Fruit fly (Drosophila melanogaster): ENCODE results near the gene CG12289.

CG12289 gene

DNA sequence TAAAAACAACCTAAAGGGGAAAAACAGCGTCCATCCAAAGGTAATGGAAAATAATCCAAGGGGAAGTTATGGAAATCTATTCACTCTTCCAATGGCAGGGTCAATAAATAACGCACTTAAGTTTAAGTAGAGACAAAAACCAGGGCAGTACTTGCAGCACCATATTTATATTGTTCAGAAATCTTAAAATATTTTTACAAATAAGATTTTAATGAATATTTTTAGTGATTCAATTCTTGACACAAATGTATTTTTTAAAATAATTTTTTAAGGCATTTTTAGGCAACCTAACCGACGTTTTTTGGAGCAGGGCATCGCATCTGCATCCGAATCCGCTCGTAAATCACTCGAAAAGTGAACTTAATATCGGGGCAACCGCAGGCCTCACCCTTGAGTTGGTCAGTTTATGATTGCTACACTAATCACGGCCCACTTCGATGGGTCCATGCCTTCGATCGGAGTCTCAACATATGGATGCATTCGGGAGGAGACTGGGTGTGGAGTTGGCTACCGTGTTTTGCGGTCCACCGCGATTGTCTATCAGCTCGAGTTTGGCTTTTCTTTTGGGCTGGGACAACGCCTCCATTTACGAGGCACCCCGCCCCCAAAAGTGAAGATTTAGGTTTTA is 51.0 kb downstream of the CG12289 start (continued):
- TF ChIP-seq eg (GFP tag; IDR thresholded peaks at IDR 0.05) (no peak), Eip93F (GFP tag; optimal IDR thresholded peaks at IDR 0.05) (no peak), CG1621 (tag; optimal IDR thresholded peaks at IDR 0.05) (no peak), CG6792 (GFP tag; optimal IDR thresholded peaks at IDR 0.05) (peak; percentile 27), net (GFP tag; optimal IDR thresholded peaks at IDR 0.05) (no peak), CG3919 (GFP tag; optimal IDR thresholded peaks at IDR 0.05) (no peak), CG34406 (GFP tag; optimal IDR thresholded peaks at IDR 0.05) (peak; percentile 41), Eip78C (GFP tag) (peak; percentile 75), Blimp-1 (GFP tag; optimal IDR thresholded peaks at IDR 0.05) (no peak), CG7368 (GFP tag; optimal IDR thresholded peaks at IDR 0.05) (no peak), fkh (GFP tag; optimal IDR thresholded peaks at IDR 0.05) (no peak), Sox102F (GFP tag; optimal IDR thresholded peaks at IDR 0.05) (peak; percentile 53), pdm3 (GFP tag; optimal IDR thresholded peaks at IDR 0.05) (peak; percentile 34), dsx (GFP tag; optimal IDR thresholded peaks at IDR 0.05; ENCODE audit: poor library complexity, severe bottlenecking) (no peak), CG16779 (tag; optimal IDR thresholded peaks at IDR 0.05) (no peak), Hr38 (GFP tag; optimal IDR thresholded peaks at IDR 0.05) (no peak), CG3032 (tag; optimal IDR thresholded peaks at IDR 0.05) (peak; percentile 4), Ets21C (GFP tag; optimal IDR thresholded peaks at IDR 0.05) (peak; percentile 15), ss (GFP tag; optimal IDR thresholded peaks at IDR 0.05) (no peak), esn (GFP tag; optimal IDR thresholded peaks at IDR 0.05) (peak; percentile 64), lz (GFP tag; optimal IDR thresholded peaks at IDR 0.05) (peak; percentile 37), CG31627 (GFP tag; optimal IDR thresholded peaks at IDR 0.05) (peak; percentile 47), CG9139 (GFP tag; optimal IDR thresholded peaks at IDR 0.05) (no peak), CG4318 (GFP tag; optimal IDR thresholded peaks at IDR 0.05) (no peak)

All from whole organism, prepupa.